Fruit fly (Drosophila melanogaster) whole organism, prepupa: Measurements from ENCODE around the gene Gba1b.

ENCODE experiments used
- Blimp-1 ChIP-seq: fragments of 200-800 bp; sonication (Bioruptor generic); optimal IDR thresholded peaks from 3 replicates; lab custom pipeline; 2017; ENCODE audit warnings: missing biosample characterization, missing genetic modification characterization, mild to moderate bottlenecking, moderate library complexity, missing genetic modification reagents
- CG10631 ChIP-seq: fragments of 200-800 bp; sonication (Bioruptor generic); optimal IDR thresholded peaks from 2 replicates; lab custom pipeline; 2016; ENCODE audit warnings: missing biosample characterization, missing genetic modification characterization
- CG10669 ChIP-seq: fragments of 200-800 bp; sonication (Bioruptor generic); optimal IDR thresholded peaks from 3 replicates; lab custom pipeline; 2018; ENCODE audit warnings: missing biosample characterization, mild to moderate bottlenecking, missing genetic modification characterization, moderate library complexity
- CG11294 ChIP-seq: fragments of 200-800 bp; sonication (Bioruptor generic); IDR thresholded peaks from 2 replicates; pipeline ENCODE4 v1.3.6; 2022; ENCODE audit warnings: missing biosample characterization, missing genetic modification characterization
- CG11902 ChIP-seq: fragments of 200-800 bp; sonication (Bioruptor generic); optimal IDR thresholded peaks from 3 replicates; lab custom pipeline; 2016; ENCODE audit warnings: missing biosample characterization, missing genetic modification characterization
- CG15336 ChIP-seq: fragments of 200-800 bp; sonication (Bioruptor generic); IDR thresholded peaks from 2 replicates; pipeline ENCODE4 v1.3.6; 2022; ENCODE audit warnings: missing biosample characterization, missing genetic modification characterization
- CG1621 ChIP-seq: fragments of 200-800 bp; sonication (Bioruptor generic); optimal IDR thresholded peaks from 3 replicates; lab custom pipeline; 2018; ENCODE audit warnings: missing biosample characterization, mild to moderate bottlenecking, missing genetic modification characterization
- CG16779 ChIP-seq: fragments of 200-800 bp; sonication (Bioruptor generic); optimal IDR thresholded peaks from 3 replicates; lab custom pipeline; 2017; ENCODE audit warnings: missing biosample characterization, mild to moderate bottlenecking, missing genetic modification characterization
- CG32006 ChIP-seq: fragments of 200-800 bp; sonication (Bioruptor generic); optimal IDR thresholded peaks from 3 replicates; lab custom pipeline; 2017; ENCODE audit warnings: missing biosample characterization, mild to moderate bottlenecking, missing genetic modification characterization
- CG34406 ChIP-seq: fragments of 200-800 bp; sonication (Bioruptor generic); optimal IDR thresholded peaks from 3 replicates; lab custom pipeline; 2016; ENCODE audit warnings: missing biosample characterization, missing genetic modification characterization
- CG4318 ChIP-seq: fragments of 200-800 bp; sonication (Bioruptor generic); optimal IDR thresholded peaks from 3 replicates; lab custom pipeline; 2017; ENCODE audit warnings: missing biosample characterization, mild to moderate bottlenecking, missing genetic modification characterization
- CG6163 ChIP-seq: fragments of 200-800 bp; sonication (Bioruptor generic); IDR thresholded peaks from 3 replicates; pipeline ENCODE4 v1.3.6; 2022; ENCODE audit warnings: missing biosample characterization, missing genetic modification characterization
- CG6276 ChIP-seq: fragments of 200-800 bp; sonication (Bioruptor generic); optimal IDR thresholded peaks from 2 replicates; lab custom pipeline; 2017; ENCODE audit warnings: missing biosample characterization, mild to moderate bottlenecking, missing genetic modification characterization
- CG6854 ChIP-seq: fragments of 200-800 bp; sonication (Bioruptor generic); optimal IDR thresholded peaks from 2 replicates; lab custom pipeline; 2017; ENCODE audit warnings: missing biosample characterization, mild to moderate bottlenecking, missing genetic modification characterization
- CG7368 ChIP-seq: fragments of 200-800 bp; sonication (Bioruptor generic); optimal IDR thresholded peaks from 3 replicates; lab custom pipeline; 2016; ENCODE audit warnings: missing biosample characterization, missing genetic modification characterization
- CG8119 ChIP-seq: fragments of 200-800 bp; sonication (Bioruptor generic); IDR thresholded peaks from 3 replicates; pipeline ENCODE4 v1.3.6; 2022; ENCODE audit warnings: missing biosample characterization, missing genetic modification characterization
- CG8632 ChIP-seq: fragments of 200-800 bp; sonication (Bioruptor generic); optimal IDR thresholded peaks from 3 replicates; lab custom pipeline; 2016; ENCODE audit warnings: missing biosample characterization, missing genetic modification characterization
- CG9139 ChIP-seq: fragments of 200-800 bp; sonication (Bioruptor generic); optimal IDR thresholded peaks from 3 replicates; lab custom pipeline; 2017; ENCODE audit warnings: missing biosample characterization, mild to moderate bottlenecking, missing genetic modification characterization
- Eip78C ChIP-seq: fragments of 200-800 bp; sonication (Bioruptor generic); peaks from one replicate; lab custom pipeline; 2016; ENCODE audit warnings: missing biosample characterization, missing genetic modification characterization
- Eip93F ChIP-seq: fragments of 200-800 bp; sonication (Bioruptor generic); optimal IDR thresholded peaks from 2 replicates; lab custom pipeline; 2016; ENCODE audit warnings: missing biosample characterization, mild to moderate bottlenecking, missing genetic modification characterization
- Ets96B ChIP-seq: fragments of 200-800 bp; optimal IDR thresholded peaks from 2 replicates; lab custom pipeline; 2019; ENCODE audit warnings: missing biosample characterization, mild to moderate bottlenecking, missing genetic modification characterization, moderate library complexity
- Gug ChIP-seq: fragments of 200-800 bp; sonication (Bioruptor generic); IDR thresholded peaks from 2 replicates; pipeline ENCODE4 v1.3.6; 2022; ENCODE audit warnings: missing biosample characterization, missing genetic modification characterization
- Hr38 ChIP-seq: sonication (Bioruptor generic); optimal IDR thresholded peaks from 2 replicates; lab custom pipeline; 2016; ENCODE audit warnings: missing biosample characterization, missing genetic modification characterization
- Hr39 ChIP-seq: fragments of 200-800 bp; sonication (Bioruptor generic); optimal IDR thresholded peaks from 2 replicates; lab custom pipeline; 2016; ENCODE audit warnings: missing biosample characterization, missing genetic modification characterization
- Hr4 ChIP-seq: fragments of 200-800 bp; sonication (Bioruptor generic); optimal IDR thresholded peaks from 3 replicates; lab custom pipeline; 2016; ENCODE audit warnings: missing biosample characterization, missing genetic modification characterization
- Lpt ChIP-seq: fragments of 200-800 bp; sonication (Bioruptor generic); optimal IDR thresholded peaks from 3 replicates; lab custom pipeline; 2016; ENCODE audit warnings: missing biosample characterization, missing genetic modification characterization
- Met ChIP-seq: fragments of 200-800 bp; sonication (Bioruptor generic); optimal IDR thresholded peaks from 3 replicates; lab custom pipeline; 2016; ENCODE audit warnings: missing biosample characterization, missing genetic modification characterization
- OdsH ChIP-seq: fragments of 200-800 bp; sonication (Bioruptor generic); optimal IDR thresholded peaks from 3 replicates; lab custom pipeline; 2016; ENCODE audit warnings: missing biosample characterization, missing genetic modification characterization
- Smox ChIP-seq: fragments of 200-800 bp; sonication (Bioruptor generic); optimal IDR thresholded peaks from 3 replicates; lab custom pipeline; 2016; ENCODE audit warnings: missing biosample characterization, missing genetic modification characterization
- Sox102F ChIP-seq: fragments of 200-800 bp; sonication (Bioruptor generic); optimal IDR thresholded peaks from 2 replicates; lab custom pipeline; 2016; ENCODE audit warnings: missing biosample characterization, mild to moderate bottlenecking, missing genetic modification characterization
- Sox14 ChIP-seq: fragments of 200-800 bp; sonication (Bioruptor generic); optimal IDR thresholded peaks from 3 replicates; lab custom pipeline; 2016; ENCODE audit warnings: missing biosample characterization, missing genetic modification characterization
- achi ChIP-seq: fragments of 200-800 bp; sonication (Bioruptor generic); optimal IDR thresholded peaks from 3 replicates; lab custom pipeline; 2016; ENCODE audit warnings: missing biosample characterization, missing genetic modification characterization
- acj6 ChIP-seq: fragments of 200-800 bp; sonication (Bioruptor generic); optimal IDR thresholded peaks from 3 replicates; lab custom pipeline; 2016; ENCODE audit warnings: missing biosample characterization, missing genetic modification characterization
- dac ChIP-seq: fragments of 200-800 bp; sonication (Bioruptor generic); optimal IDR thresholded peaks from 2 replicates; lab custom pipeline; 2017; ENCODE audit warnings: missing biosample characterization, mild to moderate bottlenecking, missing genetic modification characterization
- dsx ChIP-seq: fragments of 200-800 bp; optimal IDR thresholded peaks from 3 replicates; lab custom pipeline; 2019; ENCODE audit warnings: missing biosample characterization, mild to moderate bottlenecking, missing genetic modification characterization, moderate library complexity; ENCODE audit not compliant: poor library complexity, severe bottlenecking
- eg ChIP-seq: fragments of 200-800 bp; sonication (Bioruptor generic); IDR thresholded peaks from 3 replicates; pipeline ENCODE4 v1.3.6; 2022; ENCODE audit warnings: missing biosample characterization, missing genetic modification characterization
- fd59A ChIP-seq: fragments of 200-800 bp; sonication (Bioruptor generic); optimal IDR thresholded peaks from 2 replicates; lab custom pipeline; 2017; ENCODE audit warnings: missing biosample characterization, mild to moderate bottlenecking, missing genetic modification characterization, missing genetic modification reagents
- fd85E ChIP-seq: fragments of 200-800 bp; sonication (Bioruptor generic); optimal IDR thresholded peaks from 3 replicates; lab custom pipeline; 2016; ENCODE audit warnings: missing biosample characterization, missing genetic modification characterization
- fkh ChIP-seq: fragments of 200-800 bp; sonication (Bioruptor generic); optimal IDR thresholded peaks from 3 replicates; lab custom pipeline; 2017; ENCODE audit warnings: missing biosample characterization, mild to moderate bottlenecking, missing genetic modification characterization, moderate library complexity
- lz ChIP-seq: fragments of 200-800 bp; sonication (Bioruptor generic); optimal IDR thresholded peaks from 3 replicates; lab custom pipeline; 2016; ENCODE audit warnings: missing biosample characterization, missing genetic modification characterization
- net ChIP-seq: fragments of 200-800 bp; sonication (Bioruptor generic); optimal IDR thresholded peaks from 3 replicates; lab custom pipeline; 2016; ENCODE audit warnings: missing biosample characterization, missing genetic modification characterization
- pdm3 ChIP-seq: fragments of 200-800 bp; sonication (Bioruptor generic); optimal IDR thresholded peaks from 3 replicates; lab custom pipeline; 2016; ENCODE audit warnings: missing biosample characterization, missing genetic modification characterization
- salr ChIP-seq, 2 experiments: fragments of 200-800 bp; sonication (Bioruptor generic); optimal IDR thresholded peaks; 3 replicates each; lab custom pipeline; 2016 to 2018; ENCODE audit warnings: missing biosample characterization in 2 of 2, missing genetic modification characterization in 2 of 2, mild to moderate bottlenecking in 1 of 2
- spab ChIP-seq: fragments of 200-800 bp; sonication (Bioruptor generic); optimal IDR thresholded peaks from 2 replicates; lab custom pipeline; 2017; ENCODE audit warnings: missing biosample characterization, mild to moderate bottlenecking, missing genetic modification characterization, missing genetic modification reagents
- ss ChIP-seq, 2 experiments: fragments of 200-800 bp; sonication (Bioruptor generic); optimal IDR thresholded peaks; 2 replicates in 1 of 2; 3 replicates in 1 of 2; lab custom pipeline; 2017 to 2018; ENCODE audit warnings: mild to moderate bottlenecking in 2 of 2, missing biosample characterization in 2 of 2, missing genetic modification characterization in 2 of 2, moderate library complexity in 1 of 2
- svp ChIP-seq: fragments of 200-800 bp; sonication (Bioruptor generic); peaks from one replicate; lab custom pipeline; 2016; ENCODE audit warnings: missing biosample characterization, missing genetic modification characterization
- topi ChIP-seq: fragments of 200-800 bp; sonication (Bioruptor generic); optimal IDR thresholded peaks from 3 replicates; lab custom pipeline; 2016; ENCODE audit warnings: missing biosample characterization, missing genetic modification characterization
- vri ChIP-seq: fragments of 200-800 bp; sonication (Bioruptor generic); optimal IDR thresholded peaks from 3 replicates; lab custom pipeline; 2016; ENCODE audit warnings: missing biosample characterization, mild to moderate bottlenecking, missing genetic modification characterization

Gene Gba1b

dm6 chr3R:23721936-23722335, 17.3 kb downstream of the Gba1b start (continued):
- TF ChIP-seq CG10631 (no peak), pdm3 (GFP tag; lab: Kevin White, UChicago) (no peak), salr (GFP tag; optimal IDR thresholded peaks at IDR 0.05; lab: Kevin White, UChicago) (no peak), CG11902 (GFP tag; lab: Kevin White, UChicago) (no peak), CG32006 (GFP tag; lab: Kevin White, UChicago) (no peak), CG6854 (GFP tag; lab: Kevin White, UChicago) (no peak), net (GFP tag; lab: Kevin White, UChicago) (no peak), CG6276 (GFP tag; lab: Kevin White, UChicago) (no peak), Hr4 (GFP tag; lab: Kevin White, UChicago) (no peak), CG15336 (GFP tag; lab: Robert Waterston, UW) (no peak), achi (no peak)

DNA sequence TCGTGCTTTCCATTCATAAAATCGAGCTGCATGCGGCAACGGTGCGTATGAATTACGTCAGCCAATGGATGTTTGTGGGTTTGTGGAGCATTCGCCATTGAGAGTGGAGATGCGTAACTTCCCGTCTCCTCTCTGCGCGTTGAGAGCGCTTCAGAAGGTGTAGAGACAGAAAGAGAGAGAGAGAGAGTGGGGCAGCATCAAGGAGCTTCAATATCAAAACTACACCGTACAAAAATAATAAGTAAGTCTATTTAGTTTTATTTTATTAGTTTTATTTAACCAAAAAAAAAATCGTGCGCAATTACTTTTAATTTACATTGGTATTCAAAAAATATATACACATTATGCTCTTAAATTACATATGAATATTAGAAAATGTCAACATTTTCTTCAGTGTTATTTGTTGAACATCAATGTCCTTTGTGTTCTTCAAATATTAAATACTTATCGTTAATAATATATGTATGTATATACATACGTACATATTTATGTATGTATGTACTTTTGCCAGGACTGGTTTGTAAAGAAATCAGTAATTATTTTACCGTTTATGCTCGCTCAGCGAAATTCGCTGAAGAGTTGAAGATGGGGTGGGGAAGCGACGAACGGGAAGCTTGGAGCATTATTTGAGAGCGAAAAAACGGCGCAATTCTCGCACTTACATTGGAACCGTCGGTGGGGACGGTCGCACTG, 18.2 kb downstream of the Gba1b start, which contains the start of gene CG10365:
Gene CG10365, plus strand, starts transcription at position 652 of the 693 bp plus-strand sequence.
- peak; percentile 90 for TF ChIP-seq CG6163 (GFP tag; lab: Robert Waterston, UW)
- no peak for TF ChIP-seq fkh (GFP tag; lab: Kevin White, UChicago)
- peak; percentile 59 for TF ChIP-seq Blimp-1 (GFP tag; lab: Kevin White, UChicago)
- TF ChIP-seq dsx (GFP tag; lab: Kevin White, UChicago), result peak; percentile 80
- TF ChIP-seq dac (GFP tag; lab: Kevin White, UChicago), result peak; percentile 7
- peak; percentile 89 for TF ChIP-seq acj6 (GFP tag; lab: Kevin White, UChicago)
- TF ChIP-seq CG4318 (GFP tag; lab: Kevin White, UChicago), result peak; percentile 84
- peak; percentile 67 for TF ChIP-seq CG16779 (tag; lab: Kevin White, UChicago)
- TF ChIP-seq CG8119, result peak; percentile 97
- peak; percentile 88 for TF ChIP-seq Gug (GFP tag; lab: Robert Waterston, UW)
- TF ChIP-seq pdm3 (GFP tag; lab: Kevin White, UChicago), result peak; percentile 79
- peak; percentile 74 for TF ChIP-seq topi (GFP tag; lab: Kevin White, UChicago)
- peak; percentile 57 for TF ChIP-seq Sox14 (GFP tag; lab: Kevin White, UChicago)
- peak; percentile 80 for TF ChIP-seq Hr4 (GFP tag; lab: Kevin White, UChicago)
- peak; percentile 44 for TF ChIP-seq Eip93F (GFP tag; lab: Kevin White, UChicago)
- TF ChIP-seq CG9139, result peak; percentile 55
- peak; percentile 89 for TF ChIP-seq net (GFP tag; lab: Kevin White, UChicago)
- peak; percentile 89 for TF ChIP-seq CG6276 (GFP tag; lab: Kevin White, UChicago)
- TF ChIP-seq Lpt (GFP tag; lab: Kevin White, UChicago), result peak; percentile 87
- peak; percentile 69 for TF ChIP-seq lz (GFP tag; lab: Kevin White, UChicago)
- peak; percentile 54 for TF ChIP-seq CG1621
- peak; percentile 98 for TF ChIP-seq Eip78C (GFP tag; lab: Kevin White, UChicago)
- peak; percentile 32 for TF ChIP-seq Hr39 (GFP tag; lab: Kevin White, UChicago)
- peak; percentile 84 for TF ChIP-seq Met
- TF ChIP-seq CG34406 (GFP tag; lab: Kevin White, UChicago), result peak; percentile 96
- TF ChIP-seq Ets96B (tag; lab: Kevin White, UChicago), result peak; percentile 90
- peak; percentile 92 for TF ChIP-seq vri (GFP tag; lab: Kevin White, UChicago)
- TF ChIP-seq fd59A (GFP tag; lab: Kevin White, UChicago), result peak; percentile 64
- peak; percentile 89 for TF ChIP-seq CG7368 (GFP tag; lab: Kevin White, UChicago)
- peak; percentile 68 for TF ChIP-seq Sox102F (GFP tag; lab: Kevin White, UChicago)
- peak; percentile 91 for TF ChIP-seq svp
- peak; percentile 92 for TF ChIP-seq achi
- peak; percentile 63 for TF ChIP-seq CG10669
- peak; percentile 95 for TF ChIP-seq eg (GFP tag; lab: Robert Waterston, UW)
- peak; percentile 81 for TF ChIP-seq spab (GFP tag; lab: Kevin White, UChicago)
- TF ChIP-seq CG6854 (GFP tag; lab: Kevin White, UChicago), result peak; percentile 14
- TF ChIP-seq fd85E, result peak; percentile 81
- TF ChIP-seq Hr38 (GFP tag; lab: Kevin White, UChicago), result no peak
- peak; percentile 90 for TF ChIP-seq OdsH (GFP tag; lab: Kevin White, UChicago)
- TF ChIP-seq Smox (GFP tag; lab: Kevin White, UChicago), result peak; percentile 87
- peak; percentile 97 for TF ChIP-seq CG8632 (GFP tag; lab: Kevin White, UChicago)
- TF ChIP-seq CG15336 (GFP tag; lab: Robert Waterston, UW), result peak; percentile 97
- TF ChIP-seq ss (GFP tag; optimal IDR thresholded peaks at IDR 0.05; lab: Kevin White, UChicago), result peak; percentile 83 to 86
- TF ChIP-seq CG11294 (GFP tag; lab: Robert Waterston, UW), result peak; percentile 77; the same call in 1 of the 2 replicates
